Worm (Caenorhabditis elegans): ENCODE data around the gene Y46C8AL.11.

ce11 chrIV:3906393-3906792 lies 36.7 kb upstream of the Y46C8AL.11 start, which contains the start of gene F56D6.11:
- TF ChIP-seq tbx-37 (GFP tag; conservative IDR thresholded peaks at IDR 0.05) = no peak
- no peak for TF ChIP-seq ama-1 (optimal IDR thresholded peaks at IDR 0.05)
- TF ChIP-seq hnd-1 (tag; optimal IDR thresholded peaks at IDR 0.05) = no peak
- no peak for TF ChIP-seq hmbx-1 (tag; optimal IDR thresholded peaks at IDR 0.05)
- no peak for TF ChIP-seq pes-1 (GFP tag; IDR thresholded peaks at IDR 0.05)
- TF ChIP-seq tra-4 (tag; optimal IDR thresholded peaks at IDR 0.05) = no peak
- no peak for TF ChIP-seq flt-1 (GFP tag; IDR thresholded peaks at IDR 0.05)
- no peak for TF ChIP-seq hmg-4 (GFP tag; optimal IDR thresholded peaks at IDR 0.05)
- no peak for TF ChIP-seq ceh-13 (GFP tag; optimal IDR thresholded peaks at IDR 0.05)
- TF ChIP-seq F13C5.2 (tag; optimal IDR thresholded peaks at IDR 0.05) = no peak
- no peak for TF ChIP-seq sea-1 (GFP tag; conservative IDR thresholded peaks at IDR 0.05)
- no peak for TF ChIP-seq aly-1 (tag; optimal IDR thresholded peaks at IDR 0.05)
- TF ChIP-seq ets-7 (tag; optimal IDR thresholded peaks at IDR 0.05) = no peak
- TF ChIP-seq scrt-1 (GFP tag; IDR thresholded peaks at IDR 0.05) = no peak
